Fruit fly (Drosophila melanogaster) whole organism, embryonic: ENCODE measurements around the gene Grx5.

Experiments
- Abd-B ChIP-seq: fragments of 200-800 bp; sonication (Bioruptor generic); optimal IDR thresholded peaks from 2 replicates; lab custom pipeline; 2018; ENCODE audit warnings: missing biosample characterization, mild to moderate bottlenecking, missing genetic modification characterization, moderate library complexity
- Bdp1 ChIP-seq: fragments of 200-800 bp; sonication (Bioruptor generic); optimal IDR thresholded peaks from 3 replicates; lab custom pipeline; 2016; ENCODE audit warnings: missing biosample characterization, missing genetic modification characterization
- CG10267 ChIP-seq: fragments of 200-800 bp; sonication (Bioruptor generic); optimal IDR thresholded peaks from 2 replicates; lab custom pipeline; 2018; ENCODE audit warnings: missing biosample characterization, mild to moderate bottlenecking, missing genetic modification characterization, moderate library complexity
- CG10321 ChIP-seq: fragments of 200-800 bp; sonication (Bioruptor generic); IDR thresholded peaks from 2 replicates; pipeline ENCODE4 v1.3.6; 2022; ENCODE audit warnings: missing biosample characterization, missing genetic modification characterization
- CG11085 ChIP-seq: fragments of 200-800 bp; sonication (Bioruptor generic); IDR thresholded peaks from 2 replicates; pipeline ENCODE4 v1.3.6; 2022; ENCODE audit warnings: missing biosample characterization, missing genetic modification characterization
- CG12659 ChIP-seq: fragments of 200-800 bp; sonication (Bioruptor generic); optimal IDR thresholded peaks from 3 replicates; lab custom pipeline; 2017; ENCODE audit warnings: mild to moderate bottlenecking, missing biosample characterization, missing genetic modification reagents, missing genetic modification characterization
- CG13287 ChIP-seq: fragments of 200-800 bp; sonication (Bioruptor generic); IDR thresholded peaks from 2 replicates; pipeline ENCODE4 v1.3.6; 2022; ENCODE audit warnings: missing biosample characterization, missing genetic modification characterization; ENCODE audit not compliant: partially characterized antibody
- CG14441 ChIP-seq: fragments of 200-800 bp; sonication (Bioruptor generic); IDR thresholded peaks from 2 replicates; pipeline ENCODE4 v1.3.6; 2022; ENCODE audit warnings: missing biosample characterization, missing genetic modification characterization
- CG14860 ChIP-seq: fragments of 200-800 bp; sonication (Bioruptor generic); IDR thresholded peaks from 3 replicates; pipeline ENCODE4 v1.3.6; 2022; ENCODE audit warnings: missing biosample characterization, missing genetic modification characterization; ENCODE audit not compliant: partially characterized antibody
- CG17186 ChIP-seq: fragments of 200-800 bp; sonication (Bioruptor generic); optimal IDR thresholded peaks from 3 replicates; lab custom pipeline; 2017; ENCODE audit warnings: missing biosample characterization, missing genetic modification reagents, missing genetic modification characterization
- CG17361 ChIP-seq: fragments of 200-800 bp; sonication (Bioruptor generic); IDR thresholded peaks from 3 replicates; pipeline ENCODE4 v1.3.6; 2022; ENCODE audit warnings: missing biosample characterization, missing genetic modification characterization
- CG17385 ChIP-seq: fragments of 200-800 bp; sonication (Bioruptor generic); optimal IDR thresholded peaks from 3 replicates; lab custom pipeline; 2018; ENCODE audit warnings: missing biosample characterization, mild to moderate bottlenecking, missing genetic modification characterization
- CG2678 ChIP-seq: fragments of 200-800 bp; sonication (Bioruptor generic); optimal IDR thresholded peaks from 3 replicates; lab custom pipeline; 2019; ENCODE audit warnings: missing biosample characterization, mild to moderate bottlenecking, missing genetic modification characterization, moderate library complexity
- CG2712 ChIP-seq: fragments of 200-800 bp; optimal IDR thresholded peaks from 3 replicates; lab custom pipeline; 2019; ENCODE audit warnings: missing biosample characterization, mild to moderate bottlenecking, missing genetic modification characterization, moderate library complexity
- CG31441 ChIP-seq: fragments of 200-800 bp; sonication (Bioruptor generic); IDR thresholded peaks from 2 replicates; pipeline ENCODE4 v1.3.6; 2022; ENCODE audit warnings: missing biosample characterization, missing genetic modification characterization
- CG32767 ChIP-seq: fragments of 200-800 bp; sonication (Bioruptor generic); IDR thresholded peaks from 2 replicates; pipeline ENCODE4 v1.3.6; 2022; ENCODE audit warnings: missing biosample characterization, missing genetic modification characterization
- CG4404 ChIP-seq: fragments of 200-800 bp; sonication (Bioruptor generic); IDR thresholded peaks from 2 replicates; pipeline ENCODE4 v1.3.6; 2022; ENCODE audit warnings: missing biosample characterization, missing genetic modification characterization
- CG7987 ChIP-seq: fragments of 200-800 bp; sonication (Bioruptor generic); optimal IDR thresholded peaks from 2 replicates; lab custom pipeline; 2018; ENCODE audit warnings: missing biosample characterization, mild to moderate bottlenecking, missing genetic modification characterization, moderate library complexity
- CTCF ChIP-seq: fragments of 200-800 bp; sonication (Bioruptor generic); optimal IDR thresholded peaks from 2 replicates; lab custom pipeline; 2017; ENCODE audit warnings: missing biosample characterization, mild to moderate bottlenecking, missing genetic modification characterization, moderate library complexity
- Deaf1 ChIP-seq: fragments of 200-800 bp; optimal IDR thresholded peaks from 3 replicates; lab custom pipeline; 2019; ENCODE audit warnings: missing biosample characterization, mild to moderate bottlenecking, missing genetic modification characterization, moderate library complexity
- Dip3 ChIP-seq: fragments of 200-800 bp; sonication (Bioruptor generic); optimal IDR thresholded peaks from 3 replicates; lab custom pipeline; 2016; ENCODE audit warnings: missing biosample characterization, missing genetic modification characterization
- Doc3 ChIP-seq: fragments of 200-800 bp; sonication (Bioruptor generic); IDR thresholded peaks from 3 replicates; pipeline ENCODE4 v1.3.6; 2022; ENCODE audit warnings: missing biosample characterization, missing genetic modification characterization; ENCODE audit not compliant: partially characterized antibody
- GATAe ChIP-seq: fragments of 200-800 bp; sonication (Bioruptor generic); conservative IDR thresholded peaks from 2 replicates; pipeline ENCODE4 v1.3.6; 2022; ENCODE audit warnings: missing biosample characterization, missing genetic modification characterization
- Max ChIP-seq: fragments of 200-800 bp; sonication (Bioruptor generic); optimal IDR thresholded peaks from 2 replicates; lab custom pipeline; 2016; ENCODE audit warnings: missing biosample characterization, mild to moderate bottlenecking, missing genetic modification characterization
- Oli ChIP-seq: fragments of 200-800 bp; sonication (Bioruptor generic); optimal IDR thresholded peaks from 2 replicates; lab custom pipeline; 2018; ENCODE audit warnings: missing biosample characterization, mild to moderate bottlenecking, missing genetic modification characterization, moderate library complexity
- Optix ChIP-seq: fragments of 200-800 bp; sonication (Bioruptor generic); IDR thresholded peaks from 3 replicates; pipeline ENCODE4 v1.3.6; 2022; ENCODE audit warnings: missing biosample characterization, missing genetic modification characterization
- PHDP ChIP-seq: fragments of 200-800 bp; sonication (Bioruptor generic); optimal IDR thresholded peaks from 3 replicates; lab custom pipeline; 2018; ENCODE audit warnings: missing biosample characterization, mild to moderate bottlenecking, missing genetic modification characterization, moderate library complexity
- Ptx1 ChIP-seq: fragments of 200-800 bp; sonication (Bioruptor generic); IDR thresholded peaks from 2 replicates; pipeline ENCODE4 v1.3.6; 2022; ENCODE audit warnings: missing biosample characterization, missing genetic modification characterization
- Rfx ChIP-seq: fragments of 200-800 bp; sonication (Bioruptor generic); IDR thresholded peaks from 2 replicates; pipeline ENCODE4 v1.3.6; 2022; ENCODE audit warnings: missing biosample characterization, missing genetic modification characterization
- Vsx1 ChIP-seq: fragments of 200-800 bp; sonication (Bioruptor generic); optimal IDR thresholded peaks from 2 replicates; lab custom pipeline; 2017; ENCODE audit warnings: missing biosample characterization, mild to moderate bottlenecking, missing genetic modification characterization, missing genetic modification reagents
- Xrp1 ChIP-seq: fragments of 200-800 bp; sonication (Bioruptor generic); IDR thresholded peaks from 2 replicates; pipeline ENCODE4 v1.3.6; 2022; ENCODE audit warnings: missing biosample characterization, missing genetic modification characterization
- al ChIP-seq: fragments of 200-800 bp; sonication (Bioruptor generic); IDR thresholded peaks from 2 replicates; pipeline ENCODE4 v1.3.6; 2022; ENCODE audit warnings: missing biosample characterization, missing genetic modification characterization
- az2 ChIP-seq: fragments of 200-800 bp; sonication (Bioruptor generic); optimal IDR thresholded peaks from 3 replicates; lab custom pipeline; 2016; ENCODE audit warnings: missing biosample characterization, missing genetic modification characterization
- cad ChIP-seq: fragments of >200 bp; optimal IDR thresholded peaks from 2 replicates; lab custom pipeline; 2017; ENCODE audit warnings: missing biosample characterization, missing genetic modification characterization
- chn ChIP-seq: fragments of 200-800 bp; sonication (Bioruptor generic); optimal IDR thresholded peaks from 2 replicates; lab custom pipeline; 2016; ENCODE audit warnings: missing biosample characterization, missing genetic modification characterization
- croc ChIP-seq: fragments of 200-800 bp; sonication (Bioruptor generic); conservative IDR thresholded peaks from 3 replicates; pipeline ENCODE4 v1.3.6; 2022; ENCODE audit warnings: missing biosample characterization, missing genetic modification characterization
- en ChIP-seq: fragments of 200-800 bp; sonication (Bioruptor generic); optimal IDR thresholded peaks from 2 replicates; lab custom pipeline; 2016; ENCODE audit warnings: missing biosample characterization, missing genetic modification characterization
- eyg ChIP-seq: fragments of 200-800 bp; sonication (Bioruptor generic); optimal IDR thresholded peaks from 3 replicates; lab custom pipeline; 2016; ENCODE audit warnings: missing biosample characterization, missing genetic modification characterization
- gce ChIP-seq: fragments of 200-800 bp; sonication (Bioruptor generic); IDR thresholded peaks from 3 replicates; pipeline ENCODE4 v1.3.6; 2022; ENCODE audit warnings: missing biosample characterization, missing genetic modification characterization
- gfzf ChIP-seq: fragments of 200-800 bp; sonication (Bioruptor generic); optimal IDR thresholded peaks from 2 replicates; lab custom pipeline; 2016; ENCODE audit warnings: missing biosample characterization, mild to moderate bottlenecking, missing genetic modification characterization, moderate library complexity
- kah ChIP-seq: fragments of 200-800 bp; sonication (Bioruptor generic); optimal IDR thresholded peaks from 2 replicates; lab custom pipeline; 2018; ENCODE audit warnings: missing biosample characterization, mild to moderate bottlenecking, missing genetic modification characterization
- lola ChIP-seq, 3 experiments: fragments of >200 bp in 2 of 3; fragments of 200-800 bp in 1 of 3; sonication (Bioruptor generic) in 1 of 3; optimal IDR thresholded peaks; 2 replicates each; lab custom pipeline; 2017 to 2019; ENCODE audit warnings: missing biosample characterization in 3 of 3, missing genetic modification characterization in 3 of 3, mild to moderate bottlenecking in 1 of 3, moderate library complexity in 1 of 3
- pnt ChIP-seq: fragments of 200-800 bp; sonication (Bioruptor generic); optimal IDR thresholded peaks from 3 replicates; lab custom pipeline; 2016; ENCODE audit warnings: missing biosample characterization, missing genetic modification characterization
- rib ChIP-seq: fragments of 200-800 bp; sonication (Bioruptor generic); IDR thresholded peaks from 2 replicates; pipeline ENCODE4 v1.3.6; 2022; ENCODE audit warnings: missing biosample characterization, missing genetic modification characterization
- sob ChIP-seq: fragments of 200-800 bp; sonication (Bioruptor generic); IDR thresholded peaks from 2 replicates; pipeline ENCODE4 v1.3.6; 2022; ENCODE audit warnings: missing biosample characterization, missing genetic modification characterization
- stc ChIP-seq: fragments of 200-800 bp; sonication (Bioruptor generic); IDR thresholded peaks from 2 replicates; pipeline ENCODE4 v1.3.6; 2022; ENCODE audit warnings: missing biosample characterization, missing genetic modification characterization
- tna ChIP-seq: fragments of 200-800 bp; sonication (Bioruptor generic); IDR thresholded peaks from 2 replicates; pipeline ENCODE4 v1.3.6; 2022; ENCODE audit warnings: missing biosample characterization, missing genetic modification characterization; ENCODE audit not compliant: partially characterized antibody
- tx ChIP-seq: fragments of 200-800 bp; sonication (Bioruptor generic); optimal IDR thresholded peaks from 2 replicates; lab custom pipeline; 2016; ENCODE audit warnings: missing biosample characterization, missing genetic modification characterization
- wor ChIP-seq: fragments of 200-800 bp; sonication (Bioruptor generic); IDR thresholded peaks from 2 replicates; pipeline ENCODE4 v1.3.6; 2022; ENCODE audit warnings: missing biosample characterization, missing genetic modification characterization
- zen ChIP-seq: fragments of 200-800 bp; sonication (Bioruptor generic); optimal IDR thresholded peaks from 3 replicates; lab custom pipeline; 2018; ENCODE audit warnings: missing biosample characterization, mild to moderate bottlenecking, missing genetic modification characterization, moderate library complexity
- zfh1 ChIP-seq: fragments of 200-800 bp; sonication (Bioruptor generic); IDR thresholded peaks from 3 replicates; pipeline ENCODE4 v1.3.6; 2022; ENCODE audit warnings: missing biosample characterization, missing genetic modification characterization

Grx5 gene

DNA sequence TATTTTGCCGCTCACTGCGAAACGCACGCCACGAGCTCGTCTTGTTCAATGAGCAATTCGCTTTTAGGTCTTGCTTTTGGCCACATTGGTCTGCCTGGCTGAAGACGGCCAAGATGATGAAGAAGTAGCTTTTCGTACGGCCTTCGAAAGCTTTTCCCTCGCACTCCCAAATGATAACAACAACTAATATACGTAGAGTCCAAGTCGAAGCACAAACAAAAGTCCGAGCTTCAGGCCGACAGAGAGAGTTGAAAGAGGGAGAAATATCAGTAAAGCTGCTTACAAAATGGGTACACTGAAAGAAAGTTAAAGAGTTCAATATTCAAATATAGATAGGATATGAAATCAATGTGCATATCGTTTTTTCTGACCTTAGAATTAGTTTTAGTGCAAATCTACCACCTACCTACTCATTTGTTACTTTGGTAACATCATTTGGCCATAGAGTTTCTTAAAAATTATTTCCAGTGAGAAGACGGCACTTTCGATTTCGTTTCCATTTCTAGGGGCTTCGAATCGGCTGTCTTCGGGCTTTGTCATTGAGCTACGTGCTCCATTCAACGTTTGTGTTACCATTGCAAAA, 44.6 kb upstream of the Grx5 start, which contains the start of the genes CG45064 and CG45065 (continued):
- TF ChIP-seq eyg (peak; percentile 52), Vsx1 (GFP tag; lab: Kevin White, UChicago) (peak; percentile 50), CG2678 (tag; lab: Kevin White, UChicago) (peak; percentile 93), CG17385 (GFP tag; lab: Kevin White, UChicago) (peak; percentile 79), CG17361 (peak; percentile 88), Oli (tag; lab: Kevin White, UChicago) (peak; percentile 91), CG10267 (tag; lab: Kevin White, UChicago) (peak; percentile 76), gce (GFP tag; lab: Robert Waterston, UW) (peak; percentile 81), Ptx1 (peak; percentile 88), en (peak; percentile 56), CG14441 (GFP tag; lab: Robert Waterston, UW) (peak; percentile 72), wor (peak; percentile 86), PHDP (tag; lab: Kevin White, UChicago) (peak; percentile 84), CG14860 (GFP tag; lab: Robert Waterston, UW) (no peak), CG31441 (GFP tag; lab: Robert Waterston, UW) (peak; percentile 95), CG32767 (peak; percentile 72; the same call in 1 of the 2 replicates), CG4404 (GFP tag; lab: Robert Waterston, UW) (peak; percentile 24; the same call in 1 of the 2 replicates), Bdp1 (GFP tag; lab: Kevin White, UChicago) (peak; percentile 62), pnt (GFP tag; lab: Kevin White, UChicago) (peak; percentile 85), tx (GFP tag; lab: Kevin White, UChicago) (peak; percentile 77), al (peak; percentile 50), sob (GFP tag; lab: Robert Waterston, UW) (peak; percentile 75), Max (GFP tag; lab: Kevin White, UChicago) (peak; percentile 52), cad (GFP tag; lab: Kevin White, UChicago) (no peak), CG2712 (peak; percentile 89), CG11085 (GFP tag; lab: Robert Waterston, UW) (no peak), Abd-B (peak; percentile 57), CG7987 (GFP tag; lab: Kevin White, UChicago) (no peak), Optix (peak; percentile 64), CG12659 (GFP tag; lab: Kevin White, UChicago) (peak; percentile 71), gfzf (GFP tag; lab: Kevin White, UChicago) (no peak), CG17186 (peak; percentile 20), rib (GFP tag; lab: Robert Waterston, UW) (no peak), Rfx (GFP tag; lab: Robert Waterston, UW) (peak; percentile 67), GATAe (GFP tag; lab: Robert Waterston, UW) (no peak), zfh1 (GFP tag; lab: Robert Waterston, UW) (peak; percentile 89), chn (GFP tag; lab: Kevin White, UChicago) (peak; percentile 72), Doc3 (GFP tag; lab: Robert Waterston, UW) (no peak), kah (peak; percentile 69), Xrp1 (GFP tag; lab: Robert Waterston, UW) (peak; percentile 87), tna (no peak), CG10321 (GFP tag; lab: Robert Waterston, UW) (no peak), croc (GFP tag; lab: Robert Waterston, UW) (peak; percentile 74), lola (GFP tag; optimal IDR thresholded peaks at IDR 0.05; lab: Kevin White, UChicago) (peak in 1 of 3 experiments; percentile 79), Dip3 (GFP tag; lab: Kevin White, UChicago) (peak; percentile 81), CTCF (GFP tag; lab: Kevin White, UChicago) (peak; percentile 50), stc (GFP tag; lab: Robert Waterston, UW) (peak; percentile 90), az2 (GFP tag; lab: Kevin White, UChicago) (peak; percentile 81), zen (no peak), Deaf1 (peak; percentile 75), CG13287 (GFP tag; lab: Robert Waterston, UW) (no peak)
